Worm (Caenorhabditis elegans) whole organism, L4 larva: Measurements from ENCODE around the gene Y47D7A.2.

Experiments used
- D1046.2 ChIP-seq: fragments of 200-800 bp; sonication (Bioruptor generic); IDR thresholded peaks from 2 replicates; pipeline ENCODE4 v1.3.6; 2022; ENCODE audit warnings: missing genetic modification characterization, missing compliant biosample characterization
- F10B5.3 ChIP-seq: sonication (generic microtip); optimal IDR thresholded peaks from 2 replicates; lab custom pipeline; 2016; ENCODE audit warnings: mild to moderate bottlenecking, missing genetic modification characterization, missing compliant biosample characterization
- Y5F2A.4 ChIP-seq: fragments of 200-800 bp; sonication (Bioruptor generic); optimal IDR thresholded peaks from 2 replicates; lab custom pipeline; 2018; ENCODE audit warnings: mild to moderate bottlenecking, missing genetic modification characterization, missing compliant biosample characterization
- ZK546.5 ChIP-seq, 2 experiments: sonication (generic microtip); optimal IDR thresholded peaks; 2 replicates each; lab custom pipeline; 2017; ENCODE audit warnings: missing biosample characterization in 2 of 2, missing genetic modification characterization in 2 of 2
- aha-1 ChIP-seq: fragments of 150-350 bp; peaks from one replicate; lab custom pipeline; 2014; ENCODE audit warnings: missing biosample characterization, missing genetic modification characterization
- ama-1 ChIP-seq: fragments of 150-350 bp; optimal IDR thresholded peaks from 2 replicates; lab custom pipeline; 2014; ENCODE audit warnings: inconsistent platforms, mixed read lengths
- arid-1 ChIP-seq: fragments of 200-800 bp; sonication (Bioruptor generic); conservative IDR thresholded peaks from 2 replicates; pipeline ENCODE4 v1.3.6; 2022; ENCODE audit warnings: missing genetic modification reagents, missing genetic modification characterization, missing compliant biosample characterization
- attf-4 ChIP-seq: sonication (generic microtip); optimal IDR thresholded peaks from 3 replicates; lab custom pipeline; 2017; ENCODE audit warnings: missing biosample characterization, missing genetic modification characterization
- ceh-32 ChIP-seq: sonication (generic microtip); optimal IDR thresholded peaks from 2 replicates; lab custom pipeline; 2016; ENCODE audit warnings: mild to moderate bottlenecking, missing genetic modification characterization, missing compliant biosample characterization; ENCODE audit not compliant: poor library complexity
- ctbp-1 ChIP-seq: fragments of 200-800 bp; sonication (Bioruptor generic); IDR thresholded peaks from 2 replicates; pipeline ENCODE4 v1.3.6; 2022; ENCODE audit warnings: missing genetic modification reagents, missing genetic modification characterization, missing compliant biosample characterization
- daf-16 ChIP-seq, 3 experiments: sonication (generic microtip); optimal IDR thresholded peaks; 2 replicates each; lab custom pipeline; 2016 to 2017; ENCODE audit warnings: missing genetic modification characterization in 3 of 3, missing genetic modification reagents in 3 of 3, mild to moderate bottlenecking in 2 of 3, missing compliant biosample characterization in 2 of 3, missing biosample characterization in 1 of 3, moderate library complexity in 1 of 3
- daf-19 ChIP-seq: fragments of 200-800 bp; sonication (Bioruptor generic); conservative IDR thresholded peaks from 2 replicates; pipeline ENCODE4 v1.3.6; 2022; ENCODE audit warnings: missing genetic modification characterization, missing compliant biosample characterization
- duxl-1 ChIP-seq: sonication (generic microtip); optimal IDR thresholded peaks from 2 replicates; lab custom pipeline; 2016; ENCODE audit warnings: mild to moderate bottlenecking, missing genetic modification characterization, moderate library complexity, missing compliant biosample characterization; ENCODE audit not compliant: poor library complexity
- fkh-10 ChIP-seq: fragments of 150-350 bp; optimal IDR thresholded peaks from 2 replicates; lab custom pipeline; 2014; ENCODE audit warnings: missing biosample characterization, missing genetic modification reagents, missing genetic modification characterization
- fos-1 ChIP-seq: fragments of 150-350 bp; optimal IDR thresholded peaks from 2 replicates; lab custom pipeline; 2014; ENCODE audit warnings: missing biosample characterization, missing genetic modification characterization
- gei-8 ChIP-seq: fragments of 200-800 bp; sonication (Bioruptor generic); optimal IDR thresholded peaks from 2 replicates; lab custom pipeline; 2018; ENCODE audit warnings: mild to moderate bottlenecking, missing genetic modification characterization, missing compliant biosample characterization
- hlh-11 ChIP-seq: fragments of 200-800 bp; sonication (Bioruptor generic); optimal IDR thresholded peaks from 2 replicates; lab custom pipeline; 2018; ENCODE audit warnings: mild to moderate bottlenecking, missing genetic modification characterization, missing compliant biosample characterization
- hmg-1.1 ChIP-seq: fragments of 200-800 bp; sonication (Bioruptor generic); IDR thresholded peaks from 2 replicates; pipeline ENCODE4 v1.3.6; 2022; ENCODE audit warnings: missing genetic modification reagents, missing genetic modification characterization, missing compliant biosample characterization
- lin-1 ChIP-seq: fragments of 200-800 bp; sonication (Bioruptor generic); IDR thresholded peaks from 2 replicates; pipeline ENCODE4 v1.3.6; 2022; ENCODE audit warnings: missing genetic modification reagents, missing genetic modification characterization, missing compliant biosample characterization
- lin-13 ChIP-seq: fragments of 150-350 bp; optimal IDR thresholded peaks from 2 replicates; lab custom pipeline; 2014; ENCODE audit warnings: missing biosample characterization, missing genetic modification reagents, missing genetic modification characterization
- lin-29 ChIP-seq: fragments of 200-800 bp; sonication (Bioruptor generic); IDR thresholded peaks from 2 replicates; pipeline ENCODE4 v1.3.6; 2022; ENCODE audit warnings: missing genetic modification reagents, missing genetic modification characterization, missing compliant biosample characterization
- lin-39 ChIP-seq: fragments of 150-350 bp; optimal IDR thresholded peaks from 2 replicates; lab custom pipeline; 2014; ENCODE audit warnings: missing biosample characterization, missing genetic modification reagents, missing genetic modification characterization
- lir-3 ChIP-seq: sonication (generic microtip); optimal IDR thresholded peaks from 2 replicates; lab custom pipeline; 2016; ENCODE audit warnings: mild to moderate bottlenecking, missing genetic modification characterization, missing compliant biosample characterization
- mdl-1 ChIP-seq, 2 experiments: fragments of 150-350 bp in 1 of 2; sonication (generic microtip) in 1 of 2; optimal IDR thresholded peaks; 2 replicates each; lab custom pipeline; 2014 to 2017; ENCODE audit warnings: missing biosample characterization in 2 of 2, missing genetic modification characterization in 2 of 2
- mes-2 ChIP-seq: sonication (generic microtip); optimal IDR thresholded peaks from 2 replicates; lab custom pipeline; 2016; ENCODE audit warnings: missing genotype, mild to moderate bottlenecking, missing genetic modification characterization, missing compliant biosample characterization; ENCODE audit not compliant: poor library complexity, severe bottlenecking
- nhr-10 ChIP-seq: fragments of 150-350 bp; optimal IDR thresholded peaks from 2 replicates; lab custom pipeline; 2014; ENCODE audit warnings: missing biosample characterization, missing genetic modification characterization
- nhr-102 ChIP-seq: sonication (generic microtip); optimal IDR thresholded peaks from 2 replicates; lab custom pipeline; 2016; ENCODE audit warnings: mild to moderate bottlenecking, missing genetic modification characterization, moderate library complexity, missing compliant biosample characterization
- nhr-237 ChIP-seq: sonication (generic microtip); optimal IDR thresholded peaks from 2 replicates; lab custom pipeline; 2017; ENCODE audit warnings: missing biosample characterization, missing genetic modification characterization
- nhr-6 ChIP-seq: fragments of 150-350 bp; optimal IDR thresholded peaks from 2 replicates; lab custom pipeline; 2014; ENCODE audit warnings: missing biosample characterization, missing genetic modification characterization
- nhr-76 ChIP-seq: fragments of 150-350 bp; optimal IDR thresholded peaks from 2 replicates; lab custom pipeline; 2014; ENCODE audit warnings: missing biosample characterization, missing genetic modification characterization
- php-3 ChIP-seq: fragments of 200-800 bp; sonication (Bioruptor generic); IDR thresholded peaks from 2 replicates; pipeline ENCODE4 v1.3.6; 2022; ENCODE audit warnings: missing genetic modification reagents, missing genetic modification characterization, missing compliant biosample characterization
- pqm-1 ChIP-seq: sonication (generic microtip); optimal IDR thresholded peaks from 2 replicates; lab custom pipeline; 2017; ENCODE audit warnings: missing biosample characterization, missing genetic modification characterization
- sdz-12 ChIP-seq: fragments of 200-800 bp; sonication (Bioruptor generic); optimal IDR thresholded peaks from 2 replicates; lab custom pipeline; 2018; ENCODE audit warnings: mild to moderate bottlenecking, missing genetic modification characterization, missing compliant biosample characterization
- tag-97 ChIP-seq: fragments of 200-800 bp; sonication (Bioruptor generic); IDR thresholded peaks from 2 replicates; pipeline ENCODE4 v1.3.6; 2022; ENCODE audit warnings: missing genetic modification characterization, missing compliant biosample characterization
- unc-62 ChIP-seq, 3 experiments: fragments of 150-350 bp in 1 of 3; sonication (generic microtip); optimal IDR thresholded peaks in 2 of 3; peaks in 1 of 3; 1 replicate in 1 of 3; 2 replicates in 2 of 3; lab custom pipeline; 2014 to 2017; ENCODE audit warnings: missing biosample characterization in 3 of 3, missing genetic modification characterization in 3 of 3, missing genetic modification reagents in 3 of 3, missing genotype in 1 of 3
- zag-1 ChIP-seq: fragments of 150-350 bp; optimal IDR thresholded peaks from 2 replicates; lab custom pipeline; 2014; ENCODE audit warnings: missing biosample characterization, missing genetic modification characterization
- zip-2 ChIP-seq: fragments of 150-350 bp; optimal IDR thresholded peaks from 2 replicates; lab custom pipeline; 2014; ENCODE audit warnings: missing biosample characterization, missing genetic modification characterization
- ztf-11 ChIP-seq: fragments of 150-350 bp; optimal IDR thresholded peaks from 2 replicates; lab custom pipeline; 2014; ENCODE audit warnings: missing biosample characterization, missing genetic modification characterization
- ztf-7 ChIP-seq: fragments of 150-350 bp; optimal IDR thresholded peaks from 2 replicates; lab custom pipeline; 2014; ENCODE audit warnings: missing biosample characterization, missing genetic modification characterization

The Y47D7A.2 gene

ce11 chrV:4411714-4412113 lies 8.4 kb upstream of the Y47D7A.2 start, which contains the start of gene Y47D7A.17:
Gene Y47D7A.17 (minus strand): TSS chrV:4411814.
- no peak for TF ChIP-seq zip-2
- no peak for TF ChIP-seq mdl-1 (tag; optimal IDR thresholded peaks at IDR 0.05; lab: Kevin White, UChicago)
- TF ChIP-seq fkh-10 (GFP tag; lab: Kevin White, UChicago), result no peak
- TF ChIP-seq Y5F2A.4 (GFP tag; lab: Kevin White, UChicago), result no peak
- no peak for TF ChIP-seq nhr-102 (tag; lab: Kevin White, UChicago)
- no peak for TF ChIP-seq ctbp-1 (GFP tag; lab: Robert Waterston, UW)
- TF ChIP-seq nhr-237 (tag; lab: Kevin White, UChicago), result no peak
- TF ChIP-seq lin-13, result no peak
- TF ChIP-seq ztf-11 (tag; lab: Kevin White, UChicago), result no peak
- no peak for TF ChIP-seq duxl-1 (tag; lab: Kevin White, UChicago)
- TF ChIP-seq daf-16 (GFP tag; optimal IDR thresholded peaks at IDR 0.05; lab: Kevin White, UChicago), result no peak
- TF ChIP-seq daf-16 (tag; optimal IDR thresholded peaks at IDR 0.05; lab: Kevin White, UChicago), result no peak
- no peak for TF ChIP-seq gei-8
- no peak for TF ChIP-seq pqm-1 (tag; lab: Kevin White, UChicago)
- no peak for TF ChIP-seq lin-29 (GFP tag; lab: Robert Waterston, UW)
- TF ChIP-seq hlh-11, result no peak
- no peak for TF ChIP-seq D1046.2 (GFP tag; lab: Robert Waterston, UW)
- no peak for TF ChIP-seq aha-1
- TF ChIP-seq ama-1 (lab: Kevin White, UChicago), result no peak
- TF ChIP-seq, all 104 proteins: peak for 0

- TF ChIP-seq tag-97 (GFP tag; lab: Robert Waterston, UW), result no peak
- peak; percentile 94 for TF ChIP-seq aha-1
- no peak for TF ChIP-seq mes-2 (tag; lab: Kevin White, UChicago)
- peak; percentile 41 for TF ChIP-seq hlh-11
- no peak for TF ChIP-seq php-3 (GFP tag; lab: Robert Waterston, UW)
- TF ChIP-seq ama-1 (lab: Kevin White, UChicago), result no peak
- TF ChIP-seq unc-62 (GFP tag; optimal IDR thresholded peaks at IDR 0.05 in 1 of 2; lab: Kevin White, UChicago), result peak in 1 of 2 experiments; percentile 84
- no peak for TF ChIP-seq unc-62 (tag; optimal IDR thresholded peaks at IDR 0.05; lab: Kevin White, UChicago)
- no peak for TF ChIP-seq ztf-11 (tag; lab: Kevin White, UChicago)
Observed at ce11 chrV:4414613-4415071, 5.4 kb upstream of the Y47D7A.2 start, which contains the start of gene grl-5. Gene grl-5 (minus strand): TSS chrV:4414663.

- TF ChIP-seq zag-1 (tag; lab: Kevin White, UChicago), result no peak
- peak in 1 of 2 experiments; percentile 31 for TF ChIP-seq unc-62 (GFP tag; optimal IDR thresholded peaks at IDR 0.05 in 1 of 2; lab: Kevin White, UChicago)
- no peak for TF ChIP-seq unc-62 (tag; optimal IDR thresholded peaks at IDR 0.05; lab: Kevin White, UChicago)
Observed at ce11 chrV:4416710-4417109, 3.4 kb upstream of the Y47D7A.2 start, which contains the start of gene Y47D7A.18. Gene Y47D7A.18 (minus strand): TSS chrV:4416810.

ce11 chrV:4418116-4418515 lies 2.0 kb upstream of the Y47D7A.2 start, which contains the start of gene Y47D7A.6:
Gene Y47D7A.6 (minus strand): TSS chrV:4418216.
- TF ChIP-seq lir-3 (no peak), Y5F2A.4 (GFP tag; lab: Kevin White, UChicago) (no peak), lin-1 (GFP tag; lab: Robert Waterston, UW) (no peak), ztf-7 (no peak), nhr-76 (tag; lab: Kevin White, UChicago) (no peak), daf-19 (GFP tag; lab: Robert Waterston, UW) (no peak), ctbp-1 (GFP tag; lab: Robert Waterston, UW) (no peak), F10B5.3 (tag; lab: Kevin White, UChicago) (no peak), arid-1 (no peak), nhr-10 (tag; lab: Kevin White, UChicago) (no peak), attf-4 (tag; lab: Kevin White, UChicago) (no peak), nhr-6 (no peak), hmg-1.1 (GFP tag; lab: Robert Waterston, UW) (no peak), ceh-32 (no peak), sdz-12 (GFP tag; lab: Kevin White, UChicago) (no peak), ZK546.5 (tag; optimal IDR thresholded peaks at IDR 0.05; lab: Kevin White, UChicago) (no peak), fos-1 (no peak), lin-39 (no peak), unc-62 (GFP tag; optimal IDR thresholded peaks at IDR 0.05 in 1 of 2; lab: Kevin White, UChicago) (no peak), unc-62 (tag; optimal IDR thresholded peaks at IDR 0.05; lab: Kevin White, UChicago) (no peak)
